Worm (Caenorhabditis elegans) whole organism, mixed stage, embryonic: ENCODE data around the gene T16G1.2.
"Not testable (repeated sequence)": the region's sequence is repeated elsewhere in the genome, so short reads cannot be mapped to it uniquely, and the experiment has no call there.

Experiments used
- elt-3 ChIP-seq: fragments of 150-350 bp; optimal IDR thresholded peaks from 2 replicates; lab custom pipeline; 2014; ENCODE audit warnings: missing biosample characterization, missing genetic modification characterization
- lsy-2 ChIP-seq: fragments of 150-350 bp; optimal IDR thresholded peaks from 2 replicates; lab custom pipeline; 2014; ENCODE audit warnings: missing biosample characterization, missing genetic modification characterization
- mab-5 ChIP-seq: fragments of 150-350 bp; optimal IDR thresholded peaks from 2 replicates; lab custom pipeline; 2014; ENCODE audit warnings: missing biosample characterization, missing genetic modification characterization
- nhr-12 ChIP-seq: fragments of 150-350 bp; optimal IDR thresholded peaks from 2 replicates; lab custom pipeline; 2014; ENCODE audit warnings: missing biosample characterization, missing genetic modification characterization
- nhr-237 ChIP-seq: fragments of 150-350 bp; optimal IDR thresholded peaks from 2 replicates; lab custom pipeline; 2014; ENCODE audit warnings: missing biosample characterization, missing genetic modification characterization
- nhr-28 ChIP-seq: fragments of 150-350 bp; optimal IDR thresholded peaks from 2 replicates; lab custom pipeline; 2014; ENCODE audit warnings: missing biosample characterization, missing genetic modification characterization
- nhr-76 ChIP-seq: sonication (generic microtip); optimal IDR thresholded peaks from 2 replicates; lab custom pipeline; 2017; ENCODE audit warnings: missing biosample characterization, missing genetic modification characterization
- pha-4 ChIP-seq: fragments of 150-350 bp; optimal IDR thresholded peaks from 2 replicates; lab custom pipeline; 2018; ENCODE audit warnings: missing biosample characterization, missing genetic modification reagents, missing genetic modification characterization
- snpc-4 ChIP-seq: fragments of 150-350 bp; optimal IDR thresholded peaks from 2 replicates; lab custom pipeline; 2014; ENCODE audit warnings: missing biosample characterization, missing genetic modification characterization
- tbx-8 ChIP-seq: fragments of 200-800 bp; sonication (Bioruptor generic); optimal IDR thresholded peaks from 2 replicates; lab custom pipeline; 2018; ENCODE audit warnings: mild to moderate bottlenecking, missing genetic modification characterization, moderate library complexity, missing compliant biosample characterization
- unc-62 ChIP-seq: fragments of 150-350 bp; optimal IDR thresholded peaks from 2 replicates; lab custom pipeline; 2014; ENCODE audit warnings: missing biosample characterization, missing genetic modification reagents, missing genetic modification characterization
- ztf-11 ChIP-seq: fragments of 150-350 bp; optimal IDR thresholded peaks from 2 replicates; lab custom pipeline; 2014; ENCODE audit warnings: missing biosample characterization, missing genetic modification characterization

- not testable (repeated sequence) for TF ChIP-seq tbx-8 (GFP tag; lab: Kevin White, UChicago); mab-5 (tag; lab: Kevin White, UChicago); unc-62 (GFP tag; lab: Kevin White, UChicago); nhr-12; nhr-28 (tag; lab: Kevin White, UChicago); nhr-76 (tag; lab: Kevin White, UChicago); elt-3 (tag; lab: Kevin White, UChicago); snpc-4 (tag; lab: Kevin White, UChicago); pha-4 (tag; lab: Kevin White, UChicago); ztf-11 (tag; lab: Kevin White, UChicago)
- TF ChIP-seq nhr-237 (tag; lab: Kevin White, UChicago): peak; percentile 23
- peak; percentile 90 for TF ChIP-seq lsy-2 (tag; lab: Kevin White, UChicago)
Measured at ce11 chrV:12967925-12968327, 38.6 kb downstream of the T16G1.2 start, which contains the start of gene R186.8.
